Fruit fly (Drosophila melanogaster) whole organism: ENCODE results near the gene CG17819.

ENCODE experiments used
- CG8478 ChIP-seq: fragments of >200 bp; optimal IDR thresholded peaks from 2 replicates; lab custom pipeline; 2018; ENCODE audit warnings: inconsistent platforms
- EcR ChIP-seq, 2 experiments: fragments of >200 bp; optimal IDR thresholded peaks; 2 replicates each; lab custom pipeline; 2017; ENCODE audit warnings: missing biosample characterization in 2 of 2, missing genetic modification characterization in 2 of 2, missing genetic modification reagents in 2 of 2
- pan ChIP-seq: fragments of >200 bp; optimal IDR thresholded peaks from 2 replicates; lab custom pipeline; 2017
- psq ChIP-seq: fragments of >200 bp; optimal IDR thresholded peaks from 2 replicates; lab custom pipeline; 2017
- usp ChIP-seq: fragments of >200 bp; optimal IDR thresholded peaks from 2 replicates; lab custom pipeline; 2017; ENCODE audit warnings: missing biosample characterization, missing genetic modification characterization, mixed read lengths

DNA sequence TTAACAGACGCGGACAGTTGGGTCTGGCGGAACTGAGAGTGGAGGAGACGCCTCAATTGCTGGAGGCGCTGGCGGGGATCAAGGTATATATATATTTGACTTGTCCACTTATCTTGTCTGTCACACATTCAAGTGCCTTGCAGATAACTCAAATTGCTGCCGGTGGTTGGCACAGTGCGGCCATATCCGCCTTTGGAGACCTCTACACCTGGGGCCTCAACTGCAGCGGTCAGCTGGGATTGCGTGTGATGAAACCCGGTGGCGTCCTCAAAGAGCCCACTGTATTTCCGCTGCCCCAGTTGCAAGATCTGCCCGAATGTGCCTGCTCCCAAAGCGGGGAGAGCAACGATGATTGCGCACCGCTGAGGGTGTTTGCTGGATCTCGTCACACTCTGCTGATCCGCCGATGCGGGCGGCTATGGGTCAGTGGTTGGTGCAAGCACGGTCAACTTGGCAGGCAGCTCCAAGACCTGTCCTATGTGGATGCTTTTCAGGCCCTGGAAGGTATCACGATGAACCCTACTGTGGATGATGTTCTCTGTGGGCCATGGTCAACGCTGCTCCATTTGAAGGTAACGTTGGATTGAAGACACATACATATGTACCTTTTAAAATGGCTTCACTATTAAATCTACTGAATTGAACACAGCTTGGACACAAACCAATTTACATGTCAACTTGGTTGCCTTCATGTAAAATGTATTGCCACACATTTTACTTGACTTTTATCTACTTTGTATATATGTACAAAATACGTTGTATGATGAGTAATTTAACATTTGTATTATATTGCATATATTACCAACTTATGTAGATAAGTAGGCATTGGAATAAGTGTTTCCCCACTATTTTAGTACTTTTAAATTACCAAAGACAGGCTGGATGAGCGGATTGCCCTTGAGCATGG is 3.6 kb upstream of the CG17819 start, which contains the start of gene CG43844:
- TF ChIP-seq psq (lab: Kevin White, UChicago) (no peak), CG8478 (no peak), pan (lab: Kevin White, UChicago) (no peak), usp (GFP tag; lab: Kevin White, UChicago) (no peak), EcR (GFP tag; optimal IDR thresholded peaks at IDR 0.05; lab: Kevin White, UChicago) (no peak)
